Worm (Caenorhabditis elegans): ENCODE measurements around the gene K12D12.5.
A peak's percentile ranks its signal among the peaks of the same experiment; 100 is the strongest.

ce11 chrII:11880456-11881353 is 19.9 kb downstream of the K12D12.5 start:
- TF ChIP-seq dve-1 (tag; optimal IDR thresholded peaks at IDR 0.05; ENCODE audit: insufficient read depth) (no peak), snpc-4 (tag; optimal IDR thresholded peaks at IDR 0.05) (no peak), ceh-82 (tag; optimal IDR thresholded peaks at IDR 0.05) (no peak), lsy-2 (tag; optimal IDR thresholded peaks at IDR 0.05) (peak; percentile 13 to 20), lin-1 (GFP tag; IDR thresholded peaks at IDR 0.05) (no peak), mxl-2 (GFP tag; conservative IDR thresholded peaks at IDR 0.05) (peak; percentile 21; the same call in 1 of the 2 replicates), gei-8 (GFP tag; optimal IDR thresholded peaks at IDR 0.05) (no peak)
